Worm (Caenorhabditis elegans) whole organism, L1 larva: ENCODE measurements around the gene ZK652.8.

Experiments used
- C04F5.9 ChIP-seq: sonication (generic microtip); optimal IDR thresholded peaks from 2 replicates; lab custom pipeline; 2016; ENCODE audit warnings: missing genetic modification characterization, missing compliant biosample characterization
- C34B4.2 ChIP-seq: sonication (generic microtip); optimal IDR thresholded peaks from 2 replicates; lab custom pipeline; 2017; ENCODE audit warnings: mild to moderate bottlenecking, missing genetic modification characterization, missing compliant biosample characterization
- aha-1 ChIP-seq: fragments of 150-350 bp; optimal IDR thresholded peaks from 2 replicates; lab custom pipeline; 2014; ENCODE audit warnings: missing biosample characterization, missing genetic modification characterization
- aly-2 ChIP-seq: fragments of 150-350 bp; optimal IDR thresholded peaks from 2 replicates; lab custom pipeline; 2014; ENCODE audit warnings: missing biosample characterization, missing genetic modification characterization
- blmp-1 ChIP-seq: fragments of 150-350 bp; optimal IDR thresholded peaks from 2 replicates; lab custom pipeline; 2014; ENCODE audit warnings: missing biosample characterization, missing genetic modification characterization
- ceh-8 ChIP-seq: fragments of 200-800 bp; sonication (Bioruptor generic); optimal IDR thresholded peaks from 2 replicates; lab custom pipeline; 2018; ENCODE audit warnings: mild to moderate bottlenecking, missing genetic modification characterization, moderate library complexity, missing compliant biosample characterization
- ceh-82 ChIP-seq, 3 experiments: fragments of 150-350 bp in 1 of 3; sonication (generic microtip) in 2 of 3; optimal IDR thresholded peaks; 2 replicates each; lab custom pipeline; 2014 to 2017; ENCODE audit warnings: missing biosample characterization in 3 of 3, missing genetic modification characterization in 3 of 3
- ceh-90 ChIP-seq: sonication (generic microtip); optimal IDR thresholded peaks from 2 replicates; lab custom pipeline; 2016; ENCODE audit warnings: missing genetic modification characterization, missing compliant biosample characterization
- dpl-1 ChIP-seq, 3 experiments: fragments of 150-350 bp in 2 of 3; sonication (generic microtip) in 1 of 3; optimal IDR thresholded peaks; 2 replicates each; lab custom pipeline; 2014 to 2017; ENCODE audit warnings: missing biosample characterization in 3 of 3, missing genetic modification characterization in 3 of 3, missing genetic modification reagents in 3 of 3
- dsc-1 ChIP-seq: sonication (generic microtip); optimal IDR thresholded peaks from 2 replicates; lab custom pipeline; 2016; ENCODE audit warnings: mild to moderate bottlenecking, missing genetic modification characterization, missing compliant biosample characterization
- egl-13 ChIP-seq: sonication (generic microtip); optimal IDR thresholded peaks from 2 replicates; lab custom pipeline; 2016; ENCODE audit warnings: missing genotype, missing genetic modification reagents, missing genetic modification characterization, missing compliant biosample characterization
- elt-2 ChIP-seq: sonication (generic microtip); optimal IDR thresholded peaks from 2 replicates; lab custom pipeline; 2016; ENCODE audit warnings: missing genetic modification characterization, mild to moderate bottlenecking, inconsistent platforms, missing compliant biosample characterization, missing genetic modification reagents
- fkh-4 ChIP-seq: sonication (generic microtip); optimal IDR thresholded peaks from 2 replicates; lab custom pipeline; 2016; ENCODE audit warnings: missing compliant biosample characterization, missing genetic modification characterization, borderline replicate concordance
- fkh-8 ChIP-seq: sonication (generic microtip); optimal IDR thresholded peaks from 2 replicates; lab custom pipeline; 2016; ENCODE audit warnings: mild to moderate bottlenecking, missing genetic modification characterization, missing compliant biosample characterization
- grh-1 ChIP-seq: fragments of 200-800 bp; sonication (Bioruptor generic); IDR thresholded peaks from 2 replicates; pipeline ENCODE4 v1.3.6; 2022; ENCODE audit warnings: missing genetic modification reagents, missing genetic modification characterization, missing compliant biosample characterization
- hlh-4 ChIP-seq: sonication (generic microtip); optimal IDR thresholded peaks from 2 replicates; lab custom pipeline; 2016; ENCODE audit warnings: mild to moderate bottlenecking, missing genetic modification characterization, missing compliant biosample characterization
- hpl-2 ChIP-seq: fragments of 150-350 bp; optimal IDR thresholded peaks from 2 replicates; lab custom pipeline; 2014; ENCODE audit warnings: missing biosample characterization, missing genetic modification reagents, missing genetic modification characterization
- irx-1 ChIP-seq: sonication (generic microtip); optimal IDR thresholded peaks from 2 replicates; lab custom pipeline; 2016; ENCODE audit warnings: missing genetic modification characterization, missing compliant biosample characterization
- isw-1 ChIP-seq: fragments of 200-800 bp; sonication (Bioruptor generic); IDR thresholded peaks from 2 replicates; pipeline ENCODE4 v1.3.6; 2022; ENCODE audit warnings: missing genetic modification characterization, missing compliant biosample characterization
- jun-1 ChIP-seq: fragments of 150-350 bp; optimal IDR thresholded peaks from 2 replicates; lab custom pipeline; 2014; ENCODE audit warnings: missing biosample characterization, missing genetic modification reagents, missing genetic modification characterization
- lin-35 ChIP-seq, 2 experiments: fragments of 150-350 bp; optimal IDR thresholded peaks; 2 replicates each; lab custom pipeline; 2014; ENCODE audit warnings: missing biosample characterization in 2 of 2, missing genetic modification characterization in 2 of 2, missing genetic modification reagents in 2 of 2
- lin-39 ChIP-seq: fragments of 150-350 bp; optimal IDR thresholded peaks from 2 replicates; lab custom pipeline; 2014; ENCODE audit warnings: missing biosample characterization, missing genetic modification reagents, missing genetic modification characterization
- lsy-2 ChIP-seq, 2 experiments: fragments of 150-350 bp; optimal IDR thresholded peaks; 2 replicates each; lab custom pipeline; 2014; ENCODE audit warnings: missing biosample characterization in 2 of 2, missing genetic modification characterization in 2 of 2
- mdl-1 ChIP-seq, 2 experiments: fragments of 150-350 bp; optimal IDR thresholded peaks; 2 replicates each; lab custom pipeline; 2014 to 2017; ENCODE audit warnings: missing biosample characterization in 2 of 2, missing genetic modification characterization in 2 of 2, inconsistent platforms in 1 of 2
- mef-2 ChIP-seq: fragments of 150-350 bp; optimal IDR thresholded peaks from 2 replicates; lab custom pipeline; 2014; ENCODE audit warnings: missing biosample characterization, missing genetic modification characterization
- mep-1 ChIP-seq: fragments of 150-350 bp; optimal IDR thresholded peaks from 2 replicates; lab custom pipeline; 2014; ENCODE audit warnings: missing biosample characterization, missing genetic modification characterization
- nhr-20 ChIP-seq: sonication (generic microtip); optimal IDR thresholded peaks from 2 replicates; lab custom pipeline; 2016; ENCODE audit warnings: mild to moderate bottlenecking, missing genetic modification characterization, missing compliant biosample characterization
- nhr-28 ChIP-seq: fragments of 150-350 bp; optimal IDR thresholded peaks from 2 replicates; lab custom pipeline; 2014; ENCODE audit warnings: missing biosample characterization, missing genetic modification characterization
- nhr-47 ChIP-seq: sonication (generic microtip); optimal IDR thresholded peaks from 2 replicates; lab custom pipeline; 2016; ENCODE audit warnings: mild to moderate bottlenecking, missing genetic modification characterization, moderate library complexity, missing compliant biosample characterization
- nhr-71 ChIP-seq: sonication (generic microtip); optimal IDR thresholded peaks from 2 replicates; lab custom pipeline; 2016; ENCODE audit warnings: mild to moderate bottlenecking, missing genetic modification characterization, moderate library complexity, missing compliant biosample characterization
- nhr-76 ChIP-seq: sonication (generic microtip); optimal IDR thresholded peaks from 2 replicates; lab custom pipeline; 2017; ENCODE audit warnings: missing biosample characterization, missing genetic modification characterization
- nhr-84 ChIP-seq: sonication (generic microtip); optimal IDR thresholded peaks from 2 replicates; lab custom pipeline; 2017; ENCODE audit warnings: missing biosample characterization, missing genetic modification characterization
- nhr-85 ChIP-seq: sonication (generic microtip); peaks from one replicate; lab custom pipeline; 2016; ENCODE audit warnings: missing genetic modification characterization, inconsistent platforms, missing compliant biosample characterization
- pag-3 ChIP-seq: sonication (generic microtip); optimal IDR thresholded peaks from 2 replicates; lab custom pipeline; 2017; ENCODE audit warnings: missing genetic modification characterization, mild to moderate bottlenecking, missing compliant biosample characterization, antibody characterized with exemption, borderline replicate concordance; ENCODE audit not compliant: insufficient read depth
- pax-3 ChIP-seq: fragments of 200-800 bp; sonication (Bioruptor generic); optimal IDR thresholded peaks from 2 replicates; lab custom pipeline; 2018; ENCODE audit warnings: mild to moderate bottlenecking, missing genetic modification characterization, moderate library complexity, missing compliant biosample characterization
- pqm-1 ChIP-seq: sonication (generic microtip); optimal IDR thresholded peaks from 3 replicates; lab custom pipeline; 2017; ENCODE audit warnings: missing biosample characterization, missing genetic modification characterization
- rnt-1 ChIP-seq: sonication (generic microtip); optimal IDR thresholded peaks from 2 replicates; lab custom pipeline; 2016; ENCODE audit warnings: mild to moderate bottlenecking, missing genetic modification characterization, moderate library complexity, missing compliant biosample characterization
- skn-1 ChIP-seq: fragments of 150-350 bp; optimal IDR thresholded peaks from 2 replicates; lab custom pipeline; 2014; ENCODE audit warnings: missing biosample characterization, missing genetic modification characterization
- snpc-4 ChIP-seq: fragments of 150-350 bp; optimal IDR thresholded peaks from 2 replicates; lab custom pipeline; 2014; ENCODE audit warnings: missing biosample characterization, missing genetic modification characterization
- snu-23 ChIP-seq: sonication (generic microtip); optimal IDR thresholded peaks from 2 replicates; lab custom pipeline; 2016; ENCODE audit warnings: missing genetic modification characterization, missing compliant biosample characterization
- sox-4 ChIP-seq: sonication (generic microtip); optimal IDR thresholded peaks from 2 replicates; lab custom pipeline; 2016; ENCODE audit warnings: missing genetic modification characterization, missing compliant biosample characterization
- swsn-7 ChIP-seq: sonication (generic microtip); optimal IDR thresholded peaks from 2 replicates; lab custom pipeline; 2016; ENCODE audit warnings: missing genetic modification characterization, missing compliant biosample characterization
- tlp-1 ChIP-seq: fragments of 150-350 bp; optimal IDR thresholded peaks from 2 replicates; lab custom pipeline; 2014; ENCODE audit warnings: missing biosample characterization, missing genetic modification characterization
- unc-62 ChIP-seq: fragments of 150-350 bp; optimal IDR thresholded peaks from 2 replicates; lab custom pipeline; 2014; ENCODE audit warnings: missing biosample characterization, missing genetic modification reagents, missing genetic modification characterization
- unc-98 ChIP-seq: fragments of 200-800 bp; sonication (Bioruptor generic); IDR thresholded peaks from 2 replicates; pipeline ENCODE4 v1.3.6; 2022; ENCODE audit warnings: missing genetic modification characterization, missing compliant biosample characterization
- xbp-1 ChIP-seq: sonication (generic microtip); optimal IDR thresholded peaks from 2 replicates; lab custom pipeline; 2016; ENCODE audit warnings: missing genetic modification characterization, missing compliant biosample characterization
- zag-1 ChIP-seq: fragments of 150-350 bp; optimal IDR thresholded peaks from 2 replicates; lab custom pipeline; 2014; ENCODE audit warnings: missing biosample characterization, missing genetic modification characterization
- zip-4 ChIP-seq: fragments of 200-800 bp; sonication (Bioruptor generic); optimal IDR thresholded peaks from 2 replicates; lab custom pipeline; 2018; ENCODE audit warnings: mild to moderate bottlenecking, missing genetic modification characterization, moderate library complexity, missing compliant biosample characterization
- ztf-4 ChIP-seq: fragments of 150-350 bp; optimal IDR thresholded peaks from 2 replicates; lab custom pipeline; 2014; ENCODE audit warnings: missing biosample characterization, missing genetic modification characterization

Gene ZK652.8

DNA sequence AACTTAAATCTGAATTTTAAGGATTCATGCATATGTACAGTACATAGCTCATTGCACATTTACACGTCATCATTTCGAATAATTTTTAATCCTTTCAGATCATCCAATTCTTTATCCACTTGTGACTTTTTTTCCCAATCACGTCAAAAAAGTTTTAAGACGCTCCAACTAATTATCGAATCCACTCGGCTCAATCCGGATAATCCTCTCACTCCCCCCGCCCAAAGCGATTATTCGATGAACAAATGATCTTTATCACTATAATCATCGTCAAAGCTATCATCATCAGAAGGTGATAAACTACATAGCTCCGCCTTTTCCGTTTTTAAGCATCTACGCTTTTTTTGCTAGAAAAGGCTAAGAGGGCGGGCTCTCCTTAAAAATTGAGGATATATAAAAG, 5.9 kb downstream of the ZK652.8 start:
- TF ChIP-seq fkh-4 (tag; lab: Kevin White, UChicago) = peak; percentile 2
- peak; percentile 5 for TF ChIP-seq nhr-71
- peak; percentile 32 for TF ChIP-seq nhr-47
- TF ChIP-seq sox-4 (tag; lab: Kevin White, UChicago) = peak; percentile 51
- no peak for TF ChIP-seq ztf-4 (tag; lab: Kevin White, UChicago)
- peak; percentile 97 for TF ChIP-seq dsc-1 (tag; lab: Kevin White, UChicago)
- TF ChIP-seq isw-1 (GFP tag; lab: Robert Waterston, UW) = no peak
- TF ChIP-seq nhr-85 (tag; lab: Kevin White, UChicago) = no peak
- peak; percentile 77 for TF ChIP-seq pax-3 (tag; lab: Kevin White, UChicago)
- TF ChIP-seq egl-13 (tag; lab: Kevin White, UChicago) = peak; percentile 31
- TF ChIP-seq tlp-1 (tag; lab: Kevin White, UChicago) = no peak
- TF ChIP-seq fkh-8 (tag; lab: Kevin White, UChicago) = peak; percentile 20
- no peak for TF ChIP-seq dpl-1 (GFP tag; optimal IDR thresholded peaks at IDR 0.05; lab: Kevin White, UChicago)
- no peak for TF ChIP-seq elt-2 (tag; lab: Kevin White, UChicago)
- TF ChIP-seq ceh-82 (tag; optimal IDR thresholded peaks at IDR 0.05; lab: Kevin White, UChicago) = no peak
- no peak for TF ChIP-seq grh-1 (GFP tag; lab: Robert Waterston, UW)
- no peak for TF ChIP-seq hlh-4 (tag; lab: Kevin White, UChicago)
- TF ChIP-seq swsn-7 (tag; lab: Kevin White, UChicago) = no peak
- TF ChIP-seq ceh-8 (GFP tag; lab: Kevin White, UChicago) = no peak

DNA sequence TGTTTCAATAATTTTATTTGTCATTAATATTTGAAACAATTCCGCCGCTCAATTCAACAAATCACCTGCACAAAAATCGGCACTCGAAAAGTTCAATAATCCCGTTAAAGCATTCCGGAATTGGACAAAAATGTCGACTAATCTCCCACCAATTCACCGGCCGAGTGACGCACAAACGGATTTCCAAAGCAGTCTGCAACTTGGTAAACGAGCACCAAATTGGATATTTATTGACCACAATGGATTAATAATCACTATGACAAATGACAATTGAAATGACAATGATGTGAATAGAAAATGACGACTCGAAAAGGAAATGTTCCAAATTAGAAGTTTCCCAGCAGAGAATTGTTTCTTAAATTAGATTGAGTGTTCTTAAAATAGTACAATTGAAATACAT, 7.8 kb downstream of the ZK652.8 start:
- TF ChIP-seq swsn-7 (tag; lab: Kevin White, UChicago) = no peak
- TF ChIP-seq fkh-8 (tag; lab: Kevin White, UChicago) = peak; percentile 23
- TF ChIP-seq jun-1 = no peak
- peak; percentile 49 for TF ChIP-seq pax-3 (tag; lab: Kevin White, UChicago)
- no peak for TF ChIP-seq unc-62
- no peak for TF ChIP-seq nhr-84 (tag; lab: Kevin White, UChicago)
- no peak for TF ChIP-seq lin-39 (tag; lab: Kevin White, UChicago)
- TF ChIP-seq snu-23 (GFP tag; lab: Kevin White, UChicago) = no peak
- peak; percentile 93 for TF ChIP-seq dsc-1 (tag; lab: Kevin White, UChicago)
- TF ChIP-seq lin-35 (GFP tag; optimal IDR thresholded peaks at IDR 0.05; lab: Kevin White, UChicago) = no peak

DNA sequence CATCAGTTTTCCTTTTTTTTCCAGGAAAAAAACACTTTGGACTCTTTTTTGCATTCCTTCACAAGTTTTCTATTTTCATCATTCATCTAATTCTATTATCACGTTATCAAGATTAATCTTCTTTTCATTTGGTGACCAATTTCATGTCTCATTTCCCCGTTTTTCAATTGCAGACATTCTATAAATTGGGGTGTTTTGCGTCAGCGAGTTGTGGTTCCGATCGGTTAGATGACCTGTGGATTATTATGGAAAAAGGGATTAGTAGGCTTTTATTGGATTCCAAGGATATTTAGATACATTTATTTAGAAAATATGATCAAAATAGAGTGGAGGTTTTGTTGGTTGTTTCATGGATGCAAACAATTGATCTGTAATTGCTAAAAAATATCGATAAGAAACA, 8.6 kb downstream of the ZK652.8 start:
- TF ChIP-seq egl-13 (tag; lab: Kevin White, UChicago) (peak; percentile 28), aly-2 (tag; lab: Kevin White, UChicago) (no peak), fkh-8 (tag; lab: Kevin White, UChicago) (peak; percentile 32), ceh-90 (no peak), sox-4 (tag; lab: Kevin White, UChicago) (peak; percentile 53), skn-1 (tag; lab: Kevin White, UChicago) (no peak), ceh-82 (tag; optimal IDR thresholded peaks at IDR 0.05; lab: Kevin White, UChicago) (no peak), ceh-8 (GFP tag; lab: Kevin White, UChicago) (no peak), nhr-28 (tag; lab: Kevin White, UChicago) (no peak), zag-1 (tag; lab: Kevin White, UChicago) (no peak), mef-2 (no peak), snpc-4 (tag; lab: Kevin White, UChicago) (no peak), lsy-2 (tag; optimal IDR thresholded peaks at IDR 0.05; lab: Kevin White, UChicago) (no peak), mep-1 (tag; lab: Kevin White, UChicago) (no peak), swsn-7 (tag; lab: Kevin White, UChicago) (no peak), nhr-76 (tag; lab: Kevin White, UChicago) (no peak), aha-1 (tag; lab: Kevin White, UChicago) (no peak), isw-1 (GFP tag; lab: Robert Waterston, UW) (no peak), C34B4.2 (tag; lab: Kevin White, UChicago) (no peak), C04F5.9 (tag; lab: Kevin White, UChicago) (no peak), nhr-20 (tag; lab: Kevin White, UChicago) (no peak), hpl-2 (GFP tag; lab: Kevin White, UChicago) (no peak), pax-3 (tag; lab: Kevin White, UChicago) (peak; percentile 62), pag-3 (tag; lab: Kevin White, UChicago) (no peak), zip-4 (GFP tag; lab: Kevin White, UChicago) (no peak), unc-98 (GFP tag; lab: Robert Waterston, UW) (no peak), irx-1 (tag; lab: Kevin White, UChicago) (no peak), pqm-1 (tag; lab: Kevin White, UChicago) (no peak), nhr-84 (tag; lab: Kevin White, UChicago) (no peak), blmp-1 (tag; lab: Kevin White, UChicago) (no peak), rnt-1 (no peak), xbp-1 (no peak), mdl-1 (tag; optimal IDR thresholded peaks at IDR 0.05; lab: Kevin White, UChicago) (no peak)
